Fruit fly (Drosophila melanogaster) whole organism: ENCODE measurements around the gene Srr.

Experiments
- CG8478 ChIP-seq: fragments of >200 bp; optimal IDR thresholded peaks from 2 replicates; lab custom pipeline; 2018; ENCODE audit warnings: inconsistent platforms
- Dll ChIP-seq: fragments of >200 bp; optimal IDR thresholded peaks from 2 replicates; lab custom pipeline; 2017
- EcR ChIP-seq, 2 experiments: fragments of >200 bp; optimal IDR thresholded peaks; 2 replicates each; lab custom pipeline; 2017; ENCODE audit warnings: missing biosample characterization in 2 of 2, missing genetic modification characterization in 2 of 2, missing genetic modification reagents in 2 of 2
- pan ChIP-seq: fragments of >200 bp; optimal IDR thresholded peaks from 2 replicates; lab custom pipeline; 2017
- psq ChIP-seq: fragments of >200 bp; optimal IDR thresholded peaks from 2 replicates; lab custom pipeline; 2017
- usp ChIP-seq: fragments of >200 bp; optimal IDR thresholded peaks from 2 replicates; lab custom pipeline; 2017; ENCODE audit warnings: missing biosample characterization, missing genetic modification characterization, mixed read lengths

DNA sequence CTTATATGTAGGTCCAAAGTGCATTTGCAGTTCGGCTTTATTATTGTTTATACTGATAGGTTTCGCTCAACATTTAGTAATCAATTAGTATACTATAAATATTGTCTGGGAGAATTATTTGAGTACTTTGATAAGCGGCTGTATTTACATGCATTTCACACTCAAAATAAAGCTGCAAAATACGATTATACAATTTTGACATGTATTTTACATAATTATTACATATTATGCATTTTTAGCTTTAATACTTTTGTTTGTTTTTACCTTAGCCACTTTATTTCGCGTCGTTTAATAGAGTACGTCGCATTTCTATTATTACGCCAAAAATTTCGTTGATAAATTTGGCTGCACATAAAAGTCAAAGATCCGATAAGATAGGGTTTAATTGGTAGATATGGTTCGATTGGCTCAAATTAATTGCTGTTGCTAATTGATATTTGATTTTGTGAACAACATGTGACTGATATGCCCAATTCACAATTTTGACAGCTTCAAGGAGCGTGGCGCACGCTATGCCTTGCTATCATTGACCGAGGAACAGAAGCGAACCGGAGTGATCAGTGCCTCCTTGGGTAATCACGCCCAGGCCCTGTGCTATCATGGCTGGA is 799 bp downstream of the Srr start:
- TF ChIP-seq CG8478 (lab: Kevin White, UChicago) (no peak), usp (no peak), pan (lab: Kevin White, UChicago) (no peak), psq (no peak), Dll (no peak), EcR (GFP tag; optimal IDR thresholded peaks at IDR 0.05; lab: Kevin White, UChicago) (no peak)
